Worm (Caenorhabditis elegans) whole organism, L4 larva: ENCODE measurements around the gene K12G11.6.

Experiments
- F10B5.3 ChIP-seq: sonication (generic microtip); optimal IDR thresholded peaks from 2 replicates; lab custom pipeline; 2016; ENCODE audit warnings: mild to moderate bottlenecking, missing genetic modification characterization, missing compliant biosample characterization
- R02D3.7 ChIP-seq: fragments of 150-350 bp; sonication (generic microtip); optimal IDR thresholded peaks from 3 replicates; lab custom pipeline; 2014; ENCODE audit warnings: missing biosample characterization, missing genetic modification characterization
- T26A8.4 ChIP-seq: fragments of 200-800 bp; sonication (Bioruptor generic); IDR thresholded peaks from 2 replicates; pipeline ENCODE4 v1.3.6; 2022; ENCODE audit warnings: missing genetic modification characterization, missing compliant biosample characterization
- ZK337.2 ChIP-seq: fragments of 200-800 bp; sonication (Bioruptor generic); IDR thresholded peaks from 2 replicates; pipeline ENCODE4 v1.3.6; 2022; ENCODE audit warnings: missing genetic modification reagents, missing genetic modification characterization, missing compliant biosample characterization
- ZK546.5 ChIP-seq, 2 experiments: sonication (generic microtip); optimal IDR thresholded peaks; 2 replicates each; lab custom pipeline; 2017; ENCODE audit warnings: missing biosample characterization in 2 of 2, missing genetic modification characterization in 2 of 2
- aha-1 ChIP-seq: fragments of 150-350 bp; peaks from one replicate; lab custom pipeline; 2014; ENCODE audit warnings: missing biosample characterization, missing genetic modification characterization
- ama-1 ChIP-seq: fragments of 150-350 bp; optimal IDR thresholded peaks from 2 replicates; lab custom pipeline; 2014; ENCODE audit warnings: inconsistent platforms, mixed read lengths
- ceh-20 ChIP-seq: fragments of 200-800 bp; sonication (Bioruptor generic); IDR thresholded peaks from 2 replicates; pipeline ENCODE4 v1.3.6; 2022; ENCODE audit warnings: missing genetic modification reagents, missing genetic modification characterization, missing compliant biosample characterization
- ceh-44 ChIP-seq: fragments of 200-800 bp; sonication (Bioruptor generic); IDR thresholded peaks from 2 replicates; pipeline ENCODE4 v1.3.6; 2022; ENCODE audit warnings: missing genetic modification reagents, missing genetic modification characterization, missing compliant biosample characterization
- daf-16 ChIP-seq, 3 experiments: sonication (generic microtip); optimal IDR thresholded peaks; 2 replicates each; lab custom pipeline; 2016 to 2017; ENCODE audit warnings: missing genetic modification characterization in 3 of 3, missing genetic modification reagents in 3 of 3, mild to moderate bottlenecking in 2 of 3, missing compliant biosample characterization in 2 of 3, missing biosample characterization in 1 of 3, moderate library complexity in 1 of 3
- dmd-8 ChIP-seq: fragments of 200-800 bp; sonication (Bioruptor generic); IDR thresholded peaks from 2 replicates; pipeline ENCODE4 v1.3.6; 2022; ENCODE audit warnings: missing genetic modification characterization, missing compliant biosample characterization
- dve-1 ChIP-seq: sonication (generic microtip); optimal IDR thresholded peaks from 2 replicates; lab custom pipeline; 2017; ENCODE audit warnings: antibody characterized with exemption, mild to moderate bottlenecking, missing genetic modification characterization, missing compliant biosample characterization; ENCODE audit not compliant: insufficient read depth
- egl-27 ChIP-seq: sonication (generic microtip); optimal IDR thresholded peaks from 3 replicates; lab custom pipeline; 2017; ENCODE audit warnings: missing biosample characterization, missing genetic modification reagents, missing genetic modification characterization
- fos-1 ChIP-seq: fragments of 150-350 bp; optimal IDR thresholded peaks from 2 replicates; lab custom pipeline; 2014; ENCODE audit warnings: missing biosample characterization, missing genetic modification characterization
- gei-8 ChIP-seq: fragments of 200-800 bp; sonication (Bioruptor generic); optimal IDR thresholded peaks from 2 replicates; lab custom pipeline; 2018; ENCODE audit warnings: mild to moderate bottlenecking, missing genetic modification characterization, missing compliant biosample characterization
- hif-1 ChIP-seq, 2 experiments: sonication (generic microtip); optimal IDR thresholded peaks; 2 replicates each; lab custom pipeline; 2016 to 2017; ENCODE audit warnings: missing compliant biosample characterization in 2 of 2, missing genetic modification characterization in 2 of 2, missing genetic modification reagents in 2 of 2, missing genotype in 2 of 2, mild to moderate bottlenecking in 1 of 2
- hlh-11 ChIP-seq: fragments of 200-800 bp; sonication (Bioruptor generic); optimal IDR thresholded peaks from 2 replicates; lab custom pipeline; 2018; ENCODE audit warnings: mild to moderate bottlenecking, missing genetic modification characterization, missing compliant biosample characterization
- hlh-30 ChIP-seq: sonication (generic microtip); optimal IDR thresholded peaks from 2 replicates; lab custom pipeline; 2017; ENCODE audit warnings: antibody characterized with exemption, mild to moderate bottlenecking, missing genetic modification characterization, missing compliant biosample characterization; ENCODE audit not compliant: insufficient read depth
- hmg-1.1 ChIP-seq: fragments of 200-800 bp; sonication (Bioruptor generic); IDR thresholded peaks from 2 replicates; pipeline ENCODE4 v1.3.6; 2022; ENCODE audit warnings: missing genetic modification reagents, missing genetic modification characterization, missing compliant biosample characterization
- jun-1 ChIP-seq: fragments of 150-350 bp; optimal IDR thresholded peaks from 2 replicates; lab custom pipeline; 2014; ENCODE audit warnings: missing biosample characterization, missing genetic modification reagents, missing genetic modification characterization
- lin-38 ChIP-seq: fragments of 200-800 bp; sonication (Bioruptor generic); IDR thresholded peaks from 2 replicates; pipeline ENCODE4 v1.3.6; 2022; ENCODE audit warnings: missing genetic modification reagents, missing genetic modification characterization, missing compliant biosample characterization
- lir-3 ChIP-seq: sonication (generic microtip); optimal IDR thresholded peaks from 2 replicates; lab custom pipeline; 2016; ENCODE audit warnings: mild to moderate bottlenecking, missing genetic modification characterization, missing compliant biosample characterization
- lsy-2 ChIP-seq, 2 experiments: fragments of 150-350 bp in 1 of 2; sonication (generic microtip) in 1 of 2; optimal IDR thresholded peaks; 2 replicates each; lab custom pipeline; 2014 to 2017; ENCODE audit warnings: missing biosample characterization in 2 of 2, missing genetic modification characterization in 2 of 2
- mdl-1 ChIP-seq, 2 experiments: fragments of 150-350 bp in 1 of 2; sonication (generic microtip) in 1 of 2; optimal IDR thresholded peaks; 2 replicates each; lab custom pipeline; 2014 to 2017; ENCODE audit warnings: missing biosample characterization in 2 of 2, missing genetic modification characterization in 2 of 2
- mdt-29 ChIP-seq: fragments of 200-800 bp; sonication (Bioruptor generic); IDR thresholded peaks from 2 replicates; pipeline ENCODE4 v1.3.6; 2022; ENCODE audit warnings: missing genetic modification reagents, missing genetic modification characterization, missing compliant biosample characterization
- mep-1 ChIP-seq: fragments of 150-350 bp; sonication (generic microtip); optimal IDR thresholded peaks from 3 replicates; lab custom pipeline; 2014; ENCODE audit warnings: missing biosample characterization, missing genetic modification characterization
- mes-2 ChIP-seq: sonication (generic microtip); optimal IDR thresholded peaks from 2 replicates; lab custom pipeline; 2016; ENCODE audit warnings: missing genotype, mild to moderate bottlenecking, missing genetic modification characterization, missing compliant biosample characterization; ENCODE audit not compliant: poor library complexity, severe bottlenecking
- nhr-11 ChIP-seq: fragments of 150-350 bp; optimal IDR thresholded peaks from 2 replicates; lab custom pipeline; 2014; ENCODE audit warnings: missing biosample characterization, missing genetic modification characterization
- nhr-25 ChIP-seq: sonication (generic microtip); optimal IDR thresholded peaks from 2 replicates; lab custom pipeline; 2017; ENCODE audit warnings: missing genetic modification characterization, mild to moderate bottlenecking, missing compliant biosample characterization, antibody characterized with exemption, moderate library complexity, borderline replicate concordance; ENCODE audit not compliant: insufficient read depth
- nhr-28 ChIP-seq: fragments of 150-350 bp; optimal IDR thresholded peaks from 2 replicates; lab custom pipeline; 2014; ENCODE audit warnings: missing biosample characterization, missing genetic modification characterization
- nhr-41 ChIP-seq: fragments of 200-800 bp; sonication (Bioruptor generic); IDR thresholded peaks from 2 replicates; pipeline ENCODE4 v1.3.6; 2022; ENCODE audit warnings: missing genetic modification reagents, missing genetic modification characterization, missing compliant biosample characterization
- nhr-6 ChIP-seq: fragments of 150-350 bp; optimal IDR thresholded peaks from 2 replicates; lab custom pipeline; 2014; ENCODE audit warnings: missing biosample characterization, missing genetic modification characterization
- nhr-77 ChIP-seq: fragments of 150-350 bp; optimal IDR thresholded peaks from 2 replicates; lab custom pipeline; 2014; ENCODE audit warnings: missing biosample characterization, missing genetic modification characterization
- rbr-2 ChIP-seq: sonication (generic microtip); optimal IDR thresholded peaks from 2 replicates; lab custom pipeline; 2016; ENCODE audit warnings: missing genotype, missing genetic modification characterization, missing compliant biosample characterization
- saeg-2 ChIP-seq: fragments of 200-800 bp; sonication (Bioruptor generic); IDR thresholded peaks from 2 replicates; pipeline ENCODE4 v1.3.6; 2022; ENCODE audit warnings: missing genetic modification reagents, missing genetic modification characterization, missing compliant biosample characterization
- unc-62 ChIP-seq, 3 experiments: fragments of 150-350 bp in 1 of 3; sonication (generic microtip); optimal IDR thresholded peaks in 2 of 3; peaks in 1 of 3; 1 replicate in 1 of 3; 2 replicates in 2 of 3; lab custom pipeline; 2014 to 2017; ENCODE audit warnings: missing biosample characterization in 3 of 3, missing genetic modification characterization in 3 of 3, missing genetic modification reagents in 3 of 3, missing genotype in 1 of 3
- zfp-3 ChIP-seq: fragments of 200-800 bp; sonication (Bioruptor generic); conservative IDR thresholded peaks from 2 replicates; pipeline ENCODE4 v1.3.6; 2022; ENCODE audit warnings: missing genetic modification reagents, missing genetic modification characterization, missing compliant biosample characterization
- zip-2 ChIP-seq: fragments of 150-350 bp; optimal IDR thresholded peaks from 2 replicates; lab custom pipeline; 2014; ENCODE audit warnings: missing biosample characterization, missing genetic modification characterization
- ztf-11 ChIP-seq: fragments of 150-350 bp; optimal IDR thresholded peaks from 2 replicates; lab custom pipeline; 2014; ENCODE audit warnings: missing biosample characterization, missing genetic modification characterization

Gene K12G11.6

ce11 chrV:11887988-11888499 lies 6.1 kb upstream of the K12G11.6 start, which contains the start of gene adh-1 (continued):
- TF ChIP-seq hmg-1.1 (no peak), lsy-2 (tag; optimal IDR thresholded peaks at IDR 0.05; lab: Kevin White, UChicago) (peak in 1 of 2 experiments; percentile 45), hlh-11 (tag; lab: Kevin White, UChicago) (peak; percentile 92), nhr-41 (no peak), hlh-30 (peak; percentile 89), R02D3.7 (no peak), dve-1 (tag; lab: Kevin White, UChicago) (peak; percentile 61), gei-8 (peak; percentile 93), nhr-11 (tag; lab: Kevin White, UChicago) (peak; percentile 73), ZK546.5 (tag; optimal IDR thresholded peaks at IDR 0.05; lab: Kevin White, UChicago) (no peak), ZK337.2 (GFP tag; lab: Robert Waterston, UW) (no peak), unc-62 (GFP tag; optimal IDR thresholded peaks at IDR 0.05 in 1 of 2; lab: Kevin White, UChicago) (peak in 1 of 2 experiments; percentile 99), unc-62 (tag; optimal IDR thresholded peaks at IDR 0.05; lab: Kevin White, UChicago) (no peak), saeg-2 (GFP tag; lab: Robert Waterston, UW) (0 out of 2 replicates have a peak, but pooled peaks have one; percentile 28), mdt-29 (GFP tag; lab: Robert Waterston, UW) (peak; percentile 66; the same call in 1 of the 2 replicates), hif-1 (tag; optimal IDR thresholded peaks at IDR 0.05; lab: Kevin White, UChicago) (peak; percentile 49 to 78)

DNA sequence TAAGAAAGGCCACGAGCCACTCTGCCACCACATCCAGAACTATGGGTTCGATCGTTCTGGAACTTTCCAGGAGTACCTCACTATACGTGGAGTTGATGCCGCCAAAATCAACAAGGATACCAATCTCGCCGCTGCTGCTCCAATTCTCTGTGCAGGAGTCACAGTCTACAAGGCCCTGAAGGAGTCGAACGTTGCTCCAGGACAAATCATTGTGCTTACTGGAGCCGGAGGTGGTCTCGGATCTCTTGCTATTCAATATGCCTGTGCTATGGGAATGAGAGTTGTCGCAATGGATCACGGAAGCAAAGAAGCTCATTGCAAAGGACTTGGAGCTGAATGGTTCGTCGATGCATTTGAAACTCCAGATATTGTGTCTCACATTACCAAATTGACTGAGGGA lies 5.5 kb upstream of the K12G11.6 start:
- TF ChIP-seq lin-38 (no peak), ceh-20 (GFP tag; lab: Robert Waterston, UW) (no peak), nhr-41 (no peak), F10B5.3 (tag; lab: Kevin White, UChicago) (no peak), jun-1 (no peak), mes-2 (tag; lab: Kevin White, UChicago) (peak; percentile 36), nhr-6 (tag; lab: Kevin White, UChicago) (no peak), mdl-1 (tag; optimal IDR thresholded peaks at IDR 0.05; lab: Kevin White, UChicago) (no peak), unc-62 (GFP tag; optimal IDR thresholded peaks at IDR 0.05 in 1 of 2; lab: Kevin White, UChicago) (peak in 1 of 2 experiments; percentile 60), unc-62 (tag; optimal IDR thresholded peaks at IDR 0.05; lab: Kevin White, UChicago) (no peak), zfp-3 (GFP tag; lab: Robert Waterston, UW) (no peak), zip-2 (tag; lab: Kevin White, UChicago) (no peak), T26A8.4 (GFP tag; lab: Robert Waterston, UW) (no peak), mep-1 (tag; lab: Kevin White, UChicago) (no peak), ceh-44 (GFP tag; lab: Robert Waterston, UW) (no peak), dve-1 (tag; lab: Kevin White, UChicago) (no peak), lir-3 (tag; lab: Kevin White, UChicago) (no peak)
- TF ChIP-seq, all 104 proteins: peak for 2

DNA sequence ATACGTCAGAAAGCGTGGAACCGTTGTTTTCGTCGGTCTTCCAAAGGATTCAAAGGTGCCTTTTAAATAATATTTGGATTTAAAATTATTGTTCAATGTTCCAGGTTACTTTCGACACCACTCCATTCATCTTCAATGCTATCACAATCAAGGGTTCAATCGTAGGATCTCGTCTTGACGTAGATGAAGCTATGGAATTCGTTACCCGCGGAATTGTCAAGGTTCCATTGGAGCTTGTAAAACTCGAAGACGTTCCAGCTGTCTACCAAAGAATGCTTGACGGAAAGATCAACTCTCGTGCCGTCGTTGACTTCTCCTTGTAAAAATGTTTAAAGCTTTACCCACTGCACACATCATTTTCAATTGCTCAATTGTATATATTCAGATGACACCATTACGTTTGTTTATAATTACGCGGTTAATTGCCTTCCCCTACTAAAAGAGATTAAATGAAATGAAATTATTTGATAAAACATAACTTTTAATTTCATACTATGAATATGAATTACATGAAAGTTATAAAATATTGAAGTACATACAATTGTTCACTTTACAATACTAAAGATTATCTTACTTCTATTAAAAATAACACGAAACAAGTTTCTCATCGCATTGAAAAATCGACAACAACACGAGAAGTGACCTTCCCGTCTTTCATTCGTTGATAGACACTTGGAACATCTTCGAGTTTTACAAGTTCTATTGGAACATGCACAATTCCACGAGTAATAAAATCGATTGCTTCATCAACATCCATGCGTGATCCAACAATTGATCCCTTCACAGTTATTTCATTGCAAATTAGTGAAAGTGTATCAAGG lies 4.8 kb upstream of the K12G11.6 start:
- TF ChIP-seq dmd-8 (GFP tag; lab: Robert Waterston, UW): no peak
- no peak for TF ChIP-seq ztf-11 (tag; lab: Kevin White, UChicago)
- TF ChIP-seq mdl-1 (tag; optimal IDR thresholded peaks at IDR 0.05; lab: Kevin White, UChicago): peak in 1 of 2 experiments; percentile 8
- TF ChIP-seq zfp-3 (GFP tag; lab: Robert Waterston, UW): peak; percentile 89; the same call in 1 of the 2 replicates
- TF ChIP-seq aha-1: peak; percentile 46
- TF ChIP-seq hmg-1.1: no peak
- TF ChIP-seq rbr-2 (tag; lab: Kevin White, UChicago): no peak
- TF ChIP-seq mes-2 (tag; lab: Kevin White, UChicago): peak; percentile 46
- peak; percentile 38 for TF ChIP-seq nhr-28
- TF ChIP-seq T26A8.4 (GFP tag; lab: Robert Waterston, UW): 0 out of 2 replicates have a peak, but pooled peaks have one; percentile 16
- no peak for TF ChIP-seq egl-27 (tag; lab: Kevin White, UChicago)
- peak; percentile 72 for TF ChIP-seq ama-1 (lab: Kevin White, UChicago)
- TF ChIP-seq lsy-2 (tag; optimal IDR thresholded peaks at IDR 0.05; lab: Kevin White, UChicago): peak; percentile 10 to 33
- no peak for TF ChIP-seq nhr-25
- peak; percentile 75 for TF ChIP-seq mep-1 (tag; lab: Kevin White, UChicago)
- TF ChIP-seq fos-1: peak; percentile 10
- TF ChIP-seq nhr-77 (tag; lab: Kevin White, UChicago): peak; percentile 64
- TF ChIP-seq daf-16 (GFP tag; optimal IDR thresholded peaks at IDR 0.05; lab: Kevin White, UChicago): peak in 1 of 2 experiments; percentile 65
- TF ChIP-seq daf-16 (tag; optimal IDR thresholded peaks at IDR 0.05; lab: Kevin White, UChicago): peak; percentile 54
